Fruit fly (Drosophila melanogaster): ENCODE data around the gene Cdk1.

Gene Cdk1

dm6 chr2L:10386208-10386805, at the start of gene Cdk1, which contains the start of gene mRpS7:
Gene Cdk1 (minus strand): TSS chr2L:10386262.
Gene mRpS7 (plus strand): TSS chr2L:10386662.
- TF ChIP-seq Myc (optimal IDR thresholded peaks at IDR 0.05) (no peak), ttk (optimal IDR thresholded peaks at IDR 0.05) (no peak), Sin3A (optimal IDR thresholded peaks at IDR 0.05) (no peak), h (optimal IDR thresholded peaks at IDR 0.05) (no peak)

DNA sequence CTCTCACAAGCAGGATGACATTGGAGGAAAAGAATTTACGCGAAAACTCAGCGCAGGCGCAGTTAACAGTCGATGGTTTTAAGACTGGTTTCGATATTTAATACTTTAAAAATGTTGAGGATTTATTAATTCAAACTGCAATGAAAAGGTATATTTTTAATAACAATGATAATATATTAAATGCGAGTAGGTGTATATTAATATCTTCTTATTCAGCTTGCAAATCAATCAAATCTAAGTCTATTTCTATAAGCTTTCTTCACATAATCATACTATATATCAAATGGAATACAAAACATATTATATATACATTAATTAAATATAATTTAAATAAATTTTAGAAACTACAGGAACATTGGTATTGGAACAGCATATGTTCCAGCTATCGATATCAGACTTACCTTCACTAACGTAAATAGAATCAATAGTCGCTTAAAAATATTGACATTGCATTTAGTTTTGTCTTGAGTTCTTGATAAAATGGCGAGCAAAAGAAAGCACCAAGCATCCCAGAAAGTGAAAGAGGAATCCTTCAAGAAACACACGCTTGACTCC, 49.6 kb upstream of the Cdk1 start, which contains the start of the genes TBC1D16 and holn1:
Gene TBC1D16 (minus strand): TSS at position 51 of the 555 bp plus-strand sequence.
Gene holn1 (plus strand): TSS at position 390 of the 555 bp plus-strand sequence.
- no peak for TF ChIP-seq psq (optimal IDR thresholded peaks at IDR 0.05)
- TF ChIP-seq Myc (optimal IDR thresholded peaks at IDR 0.05) = no peak
- no peak for TF ChIP-seq Sin3A (optimal IDR thresholded peaks at IDR 0.05)
- no peak for TF ChIP-seq insv (optimal IDR thresholded peaks at IDR 0.05)
- no peak for TF ChIP-seq h (optimal IDR thresholded peaks at IDR 0.05)
- TF ChIP-seq ttk (optimal IDR thresholded peaks at IDR 0.05) = no peak

dm6 chr2L:10430802-10431476, 44.9 kb upstream of the Cdk1 start, which contains the start of the genes Bug22 and TfIIB:
Gene Bug22 (minus strand): TSS chr2L:10430918.
Gene TfIIB (plus strand): TSS chr2L:10431338.
- TF ChIP-seq h (optimal IDR thresholded peaks at IDR 0.05) = no peak
- no peak for TF ChIP-seq Myc (optimal IDR thresholded peaks at IDR 0.05)
- TF ChIP-seq insv (optimal IDR thresholded peaks at IDR 0.05) = no peak
- no peak for TF ChIP-seq ttk (optimal IDR thresholded peaks at IDR 0.05)
- no peak for TF ChIP-seq psq (optimal IDR thresholded peaks at IDR 0.05)
- TF ChIP-seq Sin3A (optimal IDR thresholded peaks at IDR 0.05) = no peak

DNA sequence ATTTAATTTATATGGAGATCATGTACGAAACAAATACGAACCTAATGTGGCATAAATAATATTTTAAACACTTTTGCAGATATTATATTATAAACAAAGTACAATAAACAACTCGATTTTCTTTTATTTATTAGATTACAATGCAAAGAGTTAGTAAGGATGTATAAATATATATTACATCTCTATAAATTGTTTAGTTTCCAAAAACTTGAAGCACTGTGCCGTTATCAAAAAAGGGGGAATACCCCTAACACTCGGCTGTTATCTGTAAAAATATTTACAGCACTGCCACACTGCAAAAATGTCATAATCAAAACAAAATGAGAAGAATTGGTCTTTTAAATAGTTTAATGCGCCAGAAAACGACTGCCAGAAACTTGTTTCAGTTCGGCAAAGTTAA, 42.5 kb upstream of the Cdk1 start, which contains the start of gene CG5188:
Gene CG5188 (plus strand): TSS at position 302 of the 400 bp plus-strand sequence.
- TF ChIP-seq Sin3A (optimal IDR thresholded peaks at IDR 0.05) (no peak), insv (optimal IDR thresholded peaks at IDR 0.05) (no peak), ttk (optimal IDR thresholded peaks at IDR 0.05) (no peak), psq (optimal IDR thresholded peaks at IDR 0.05) (no peak), Myc (optimal IDR thresholded peaks at IDR 0.05) (no peak), h (optimal IDR thresholded peaks at IDR 0.05) (no peak)

DNA sequence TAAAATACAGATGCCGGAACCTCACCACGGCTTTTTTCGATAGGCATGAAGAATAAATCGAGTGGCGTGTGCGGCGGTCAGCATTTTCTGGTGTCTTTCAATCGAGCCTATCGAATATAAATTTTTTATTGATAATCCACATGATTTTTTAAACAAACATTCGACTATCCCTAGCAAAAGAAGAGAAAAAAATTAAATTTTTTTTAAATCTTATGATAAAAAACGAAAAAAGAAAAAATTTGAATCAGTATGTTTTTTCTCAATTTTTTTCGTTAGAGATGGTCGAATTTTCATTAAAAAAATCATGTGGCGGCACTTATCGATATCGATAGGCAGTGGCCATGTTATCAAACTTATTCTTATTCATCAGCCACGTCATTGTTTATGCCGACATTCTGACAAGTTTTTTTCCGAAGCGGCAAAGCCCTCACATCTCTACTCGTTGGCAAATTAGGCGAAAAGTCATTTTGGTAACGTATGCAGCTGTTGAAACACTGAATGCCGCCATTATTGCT, 40.5 kb upstream of the Cdk1 start, which contains the start of the genes SmB and KdelR:
Gene SmB (minus strand): TSS at position 94 of the 515 bp plus-strand sequence.
Gene KdelR (plus strand): TSS at position 354 of the 515 bp plus-strand sequence.
- no peak for TF ChIP-seq Myc (optimal IDR thresholded peaks at IDR 0.05)
- TF ChIP-seq insv (optimal IDR thresholded peaks at IDR 0.05) = no peak
- TF ChIP-seq psq (optimal IDR thresholded peaks at IDR 0.05) = no peak
- TF ChIP-seq h (optimal IDR thresholded peaks at IDR 0.05) = no peak
- TF ChIP-seq Sin3A (optimal IDR thresholded peaks at IDR 0.05) = no peak
- no peak for TF ChIP-seq ttk (optimal IDR thresholded peaks at IDR 0.05)

DNA sequence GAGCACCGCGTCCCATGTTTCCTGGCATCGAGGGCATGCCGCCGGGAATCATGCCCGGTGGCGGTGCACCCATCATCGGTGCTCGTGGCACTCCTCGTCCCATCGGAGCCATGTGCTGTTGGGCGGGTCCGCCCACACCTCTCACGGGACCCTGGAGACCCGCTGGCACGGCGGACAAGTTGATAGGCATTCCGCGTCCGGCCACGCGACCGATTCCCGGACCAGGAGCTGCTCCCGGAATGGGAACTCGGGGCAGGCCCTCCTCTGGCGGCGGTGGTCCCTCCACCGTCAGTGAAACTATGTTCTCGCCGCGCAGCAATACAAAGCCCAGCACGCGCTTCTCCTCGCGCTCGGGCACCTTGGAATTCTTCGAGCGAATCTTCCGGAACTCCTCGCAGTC, 39.5 kb upstream of the Cdk1 start:
- TF ChIP-seq psq (optimal IDR thresholded peaks at IDR 0.05) (no peak), ttk (optimal IDR thresholded peaks at IDR 0.05) (no peak), Sin3A (optimal IDR thresholded peaks at IDR 0.05) (no peak), h (optimal IDR thresholded peaks at IDR 0.05) (no peak), insv (optimal IDR thresholded peaks at IDR 0.05) (no peak), Myc (optimal IDR thresholded peaks at IDR 0.05) (no peak)

- TF ChIP-seq psq (optimal IDR thresholded peaks at IDR 0.05) (no peak), h (optimal IDR thresholded peaks at IDR 0.05) (no peak), ttk (optimal IDR thresholded peaks at IDR 0.05) (no peak), insv (optimal IDR thresholded peaks at IDR 0.05) (no peak), Sin3A (optimal IDR thresholded peaks at IDR 0.05) (no peak), Myc (optimal IDR thresholded peaks at IDR 0.05) (no peak)
These were observed 36.9 kb upstream of the Cdk1 start, which contains the start of the genes pie and Wdfy2 for dm6 chr2L:10422643-10423606. Gene pie (minus strand): TSS chr2L:10422780. Gene Wdfy2 (plus strand): TSS chr2L:10423291.

DNA sequence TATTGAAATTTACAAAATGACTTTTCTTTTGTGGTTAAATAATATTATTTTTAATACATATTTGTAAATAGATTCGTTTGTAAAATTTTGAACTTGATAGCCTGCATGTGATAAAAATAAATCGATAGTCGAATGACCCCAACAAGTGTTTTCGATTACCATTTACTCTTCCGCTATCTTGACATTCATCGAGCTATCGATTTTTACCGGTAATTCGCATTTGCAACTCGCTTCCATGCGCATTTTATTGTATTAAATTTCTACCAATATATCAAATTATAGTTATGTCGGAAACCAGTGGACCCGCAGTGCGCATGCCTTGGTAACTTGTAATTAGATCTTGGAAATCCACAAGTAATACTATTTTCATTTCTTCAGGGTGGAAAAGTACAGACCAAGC, 32.9 kb upstream of the Cdk1 start, which contains the start of gene RfC3:
Gene RfC3 (plus strand): TSS at position 210 of the 400 bp plus-strand sequence.
- no peak for TF ChIP-seq psq (optimal IDR thresholded peaks at IDR 0.05)
- no peak for TF ChIP-seq insv (optimal IDR thresholded peaks at IDR 0.05)
- TF ChIP-seq Myc (optimal IDR thresholded peaks at IDR 0.05) = no peak
- no peak for TF ChIP-seq h (optimal IDR thresholded peaks at IDR 0.05)
- no peak for TF ChIP-seq ttk (optimal IDR thresholded peaks at IDR 0.05)
- no peak for TF ChIP-seq Sin3A (optimal IDR thresholded peaks at IDR 0.05)

DNA sequence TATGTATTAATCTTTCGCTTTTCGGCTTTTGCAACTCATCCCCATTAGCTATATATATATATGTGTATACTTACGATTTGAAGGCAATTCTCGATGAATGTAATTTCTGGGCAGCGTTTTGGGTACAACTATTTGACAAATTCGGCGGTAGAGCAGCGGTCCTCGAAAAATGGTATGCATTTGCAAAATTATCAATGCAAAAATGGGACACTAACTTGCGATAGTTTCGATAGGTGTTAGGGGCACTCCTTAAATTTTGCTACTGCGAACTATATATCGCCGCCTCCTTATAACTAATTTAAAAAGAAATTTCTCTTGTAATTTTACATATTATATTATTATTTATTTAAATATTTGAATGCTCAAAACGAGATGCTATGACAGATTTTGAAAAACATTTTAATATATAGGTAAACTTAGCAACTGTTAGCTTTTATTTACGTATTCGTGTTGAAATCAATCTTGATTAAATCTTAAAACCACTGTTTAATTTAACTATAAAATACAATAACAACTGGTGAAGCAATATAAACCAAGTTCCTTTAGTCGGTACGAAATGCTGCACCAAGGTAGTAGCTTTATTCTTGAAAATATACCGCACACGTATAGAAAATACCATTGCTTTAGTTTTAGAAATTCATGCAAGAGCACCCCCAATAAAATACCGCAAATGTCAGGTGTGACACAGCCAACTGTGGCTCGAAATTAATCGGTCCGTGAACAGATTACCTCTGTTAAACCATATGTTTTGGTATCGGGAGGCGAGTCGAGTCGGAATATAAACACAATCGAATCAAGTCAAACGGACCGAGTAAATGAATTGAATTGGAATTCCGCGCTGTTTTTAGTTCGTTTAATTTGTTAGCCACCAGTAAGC, 27.4 kb upstream of the Cdk1 start, which contains the start of the genes CG5355 and Klp31E:
Gene CG5355 (minus strand): TSS at position 213 of the 877 bp plus-strand sequence.
Gene Klp31E (plus strand): TSS at position 767 of the 877 bp plus-strand sequence.
- no peak for TF ChIP-seq Sin3A (optimal IDR thresholded peaks at IDR 0.05)
- no peak for TF ChIP-seq ttk (optimal IDR thresholded peaks at IDR 0.05)
- no peak for TF ChIP-seq insv (optimal IDR thresholded peaks at IDR 0.05)
- no peak for TF ChIP-seq Myc (optimal IDR thresholded peaks at IDR 0.05)

- TF ChIP-seq Sin3A (optimal IDR thresholded peaks at IDR 0.05) (no peak), ttk (optimal IDR thresholded peaks at IDR 0.05) (no peak), insv (optimal IDR thresholded peaks at IDR 0.05) (no peak), h (optimal IDR thresholded peaks at IDR 0.05) (no peak), psq (optimal IDR thresholded peaks at IDR 0.05) (no peak), Myc (optimal IDR thresholded peaks at IDR 0.05) (no peak)
These were observed 22.1 kb upstream of the Cdk1 start, which contains the start of the genes Ip259 and RpS27A for dm6 chr2L:10408122-10408576. Gene Ip259 (plus strand): TSS chr2L:10408352. Gene RpS27A (plus strand): TSS chr2L:10408352.

Data from Kc167 (cell line).